Worm (Caenorhabditis elegans) whole organism, mixed stage, embryonic: ENCODE data around the gene eelo-1.
A peak's percentile ranks its signal among the peaks of the same experiment; 100 is the strongest.

Experiments
- M03D4.4 ChIP-seq: sonication (generic microtip); optimal IDR thresholded peaks from 2 replicates; lab custom pipeline; 2017; ENCODE audit warnings: mild to moderate bottlenecking, missing genetic modification characterization, missing compliant biosample characterization
- bed-3 ChIP-seq: fragments of 200-800 bp; sonication (Bioruptor generic); optimal IDR thresholded peaks from 3 replicates; lab custom pipeline; 2018; ENCODE audit warnings: mild to moderate bottlenecking, missing genetic modification characterization, moderate library complexity, missing compliant biosample characterization
- blmp-1 ChIP-seq: fragments of 150-350 bp; optimal IDR thresholded peaks from 2 replicates; lab custom pipeline; 2014; ENCODE audit warnings: missing biosample characterization, missing genetic modification characterization
- ceh-39 ChIP-seq: fragments of 150-350 bp; optimal IDR thresholded peaks from 2 replicates; lab custom pipeline; 2014; ENCODE audit warnings: missing biosample characterization, missing genetic modification characterization
- ceh-43 ChIP-seq: fragments of 200-800 bp; sonication (Bioruptor generic); optimal IDR thresholded peaks from 2 replicates; lab custom pipeline; 2018; ENCODE audit warnings: mild to moderate bottlenecking, missing genetic modification characterization, moderate library complexity, missing compliant biosample characterization
- ceh-83 ChIP-seq: fragments of 200-800 bp; sonication (Bioruptor generic); optimal IDR thresholded peaks from 2 replicates; lab custom pipeline; 2018; ENCODE audit warnings: mild to moderate bottlenecking, missing genetic modification characterization, missing compliant biosample characterization
- ces-1 ChIP-seq: fragments of 150-350 bp; optimal IDR thresholded peaks from 2 replicates; lab custom pipeline; 2014; ENCODE audit warnings: missing biosample characterization, missing genetic modification reagents, missing genetic modification characterization
- cnd-1 ChIP-seq: fragments of 200-800 bp; sonication (Bioruptor generic); optimal IDR thresholded peaks from 2 replicates; lab custom pipeline; 2018; ENCODE audit warnings: mild to moderate bottlenecking, missing genetic modification characterization, missing compliant biosample characterization
- drap-1 ChIP-seq: fragments of 200-800 bp; sonication (Bioruptor generic); optimal IDR thresholded peaks from 3 replicates; lab custom pipeline; 2018; ENCODE audit warnings: mild to moderate bottlenecking, missing genetic modification characterization, missing compliant biosample characterization
- elt-1 ChIP-seq: sonication (generic microtip); optimal IDR thresholded peaks from 2 replicates; lab custom pipeline; 2017; ENCODE audit warnings: missing genetic modification characterization, mild to moderate bottlenecking, missing compliant biosample characterization, antibody characterized with exemption, moderate library complexity, borderline replicate concordance; ENCODE audit not compliant: insufficient read depth
- elt-3 ChIP-seq: fragments of 150-350 bp; optimal IDR thresholded peaks from 2 replicates; lab custom pipeline; 2014; ENCODE audit warnings: missing biosample characterization, missing genetic modification characterization
- flh-1 ChIP-seq: fragments of 200-800 bp; sonication (Bioruptor generic); optimal IDR thresholded peaks from 2 replicates; lab custom pipeline; 2018; ENCODE audit warnings: mild to moderate bottlenecking, missing genetic modification characterization, moderate library complexity, missing compliant biosample characterization
- ham-2 ChIP-seq: fragments of 200-800 bp; sonication (Bioruptor generic); optimal IDR thresholded peaks from 2 replicates; lab custom pipeline; 2018; ENCODE audit warnings: mild to moderate bottlenecking, missing genetic modification characterization, missing compliant biosample characterization
- hlh-1 ChIP-seq: fragments of 150-350 bp; optimal IDR thresholded peaks from 2 replicates; lab custom pipeline; 2014; ENCODE audit warnings: missing biosample characterization, missing genetic modification reagents, missing genetic modification characterization
- lin-13 ChIP-seq: fragments of 150-350 bp; optimal IDR thresholded peaks from 2 replicates; lab custom pipeline; 2014; ENCODE audit warnings: missing biosample characterization, missing genetic modification characterization
- lin-32 ChIP-seq: fragments of 200-800 bp; sonication (Bioruptor generic); optimal IDR thresholded peaks from 2 replicates; lab custom pipeline; 2018; ENCODE audit warnings: mild to moderate bottlenecking, missing genetic modification characterization, missing compliant biosample characterization
- lsy-2 ChIP-seq: fragments of 150-350 bp; optimal IDR thresholded peaks from 2 replicates; lab custom pipeline; 2014; ENCODE audit warnings: missing biosample characterization, missing genetic modification characterization
- mab-5 ChIP-seq: fragments of 150-350 bp; optimal IDR thresholded peaks from 2 replicates; lab custom pipeline; 2014; ENCODE audit warnings: missing biosample characterization, missing genetic modification characterization
- mep-1 ChIP-seq: fragments of 150-350 bp; optimal IDR thresholded peaks from 2 replicates; lab custom pipeline; 2017; ENCODE audit warnings: missing biosample characterization, missing genetic modification reagents, missing genetic modification characterization, inconsistent platforms
- mls-2 ChIP-seq: sonication (generic microtip); optimal IDR thresholded peaks from 2 replicates; lab custom pipeline; 2016; ENCODE audit warnings: mild to moderate bottlenecking, missing genetic modification characterization, moderate library complexity, missing compliant biosample characterization
- nhr-12 ChIP-seq: fragments of 150-350 bp; optimal IDR thresholded peaks from 2 replicates; lab custom pipeline; 2014; ENCODE audit warnings: missing biosample characterization, missing genetic modification characterization
- nhr-2 ChIP-seq: fragments of 150-350 bp; optimal IDR thresholded peaks from 2 replicates; lab custom pipeline; 2014; ENCODE audit warnings: missing biosample characterization, missing genetic modification characterization
- nhr-237 ChIP-seq: fragments of 150-350 bp; optimal IDR thresholded peaks from 2 replicates; lab custom pipeline; 2014; ENCODE audit warnings: missing biosample characterization, missing genetic modification characterization
- nhr-28 ChIP-seq: fragments of 150-350 bp; optimal IDR thresholded peaks from 2 replicates; lab custom pipeline; 2014; ENCODE audit warnings: missing biosample characterization, missing genetic modification characterization
- nhr-76 ChIP-seq: sonication (generic microtip); optimal IDR thresholded peaks from 2 replicates; lab custom pipeline; 2017; ENCODE audit warnings: missing biosample characterization, missing genetic modification characterization
- pha-4 ChIP-seq: fragments of 150-350 bp; optimal IDR thresholded peaks from 2 replicates; lab custom pipeline; 2018; ENCODE audit warnings: missing biosample characterization, missing genetic modification reagents, missing genetic modification characterization
- sem-2 ChIP-seq: fragments of 200-800 bp; sonication (Bioruptor generic); optimal IDR thresholded peaks from 2 replicates; lab custom pipeline; 2018; ENCODE audit warnings: mild to moderate bottlenecking, missing genetic modification characterization, missing compliant biosample characterization
- snpc-4 ChIP-seq: fragments of 150-350 bp; optimal IDR thresholded peaks from 2 replicates; lab custom pipeline; 2014; ENCODE audit warnings: missing biosample characterization, missing genetic modification characterization
- sptf-1 ChIP-seq: sonication (generic microtip); optimal IDR thresholded peaks from 2 replicates; lab custom pipeline; 2017; ENCODE audit warnings: mild to moderate bottlenecking, missing genetic modification characterization, moderate library complexity, missing compliant biosample characterization
- tbx-8 ChIP-seq: fragments of 200-800 bp; sonication (Bioruptor generic); optimal IDR thresholded peaks from 2 replicates; lab custom pipeline; 2018; ENCODE audit warnings: mild to moderate bottlenecking, missing genetic modification characterization, moderate library complexity, missing compliant biosample characterization
- unc-120 ChIP-seq: sonication (generic microtip); optimal IDR thresholded peaks from 2 replicates; lab custom pipeline; 2017; ENCODE audit warnings: missing genetic modification characterization, missing compliant biosample characterization; ENCODE audit not compliant: poor library complexity, severe bottlenecking
- unc-39 ChIP-seq: fragments of 150-350 bp; optimal IDR thresholded peaks from 2 replicates; lab custom pipeline; 2014; ENCODE audit warnings: missing biosample characterization, missing genetic modification characterization
- unc-62 ChIP-seq: fragments of 150-350 bp; optimal IDR thresholded peaks from 2 replicates; lab custom pipeline; 2014; ENCODE audit warnings: missing biosample characterization, missing genetic modification reagents, missing genetic modification characterization
- zip-8 ChIP-seq: fragments of 150-350 bp; optimal IDR thresholded peaks from 2 replicates; lab custom pipeline; 2014; ENCODE audit warnings: missing biosample characterization, missing genetic modification characterization
- ztf-11 ChIP-seq: fragments of 150-350 bp; optimal IDR thresholded peaks from 2 replicates; lab custom pipeline; 2014; ENCODE audit warnings: missing biosample characterization, missing genetic modification characterization

eelo-1 gene

DNA sequence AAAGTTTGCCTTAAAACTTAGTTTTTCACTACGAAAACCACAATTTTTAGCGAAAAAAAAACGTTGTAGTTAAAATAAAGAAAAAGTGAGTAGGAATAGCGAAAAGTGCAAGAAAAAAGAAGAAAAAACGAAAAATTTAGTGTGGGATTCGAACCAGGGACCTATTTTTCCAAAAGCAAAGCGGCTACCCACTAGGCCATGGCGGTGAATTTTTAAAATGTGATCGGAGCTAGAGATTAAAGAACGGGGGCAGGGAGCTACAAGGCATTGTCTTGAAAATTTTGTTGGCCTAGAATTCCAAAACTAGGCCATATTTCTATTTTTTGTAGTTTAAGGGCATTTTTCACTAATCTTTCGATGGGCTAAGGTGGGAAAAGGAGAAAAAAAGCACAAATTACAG is 45.4 kb upstream of the eelo-1 start:
- TF ChIP-seq unc-120 (tag; lab: Kevin White, UChicago) (no peak), ceh-83 (GFP tag; lab: Kevin White, UChicago) (no peak), lin-13 (tag; lab: Kevin White, UChicago) (no peak), tbx-8 (GFP tag; lab: Kevin White, UChicago) (no peak), nhr-12 (no peak), pha-4 (tag; lab: Kevin White, UChicago) (no peak), nhr-237 (tag; lab: Kevin White, UChicago) (no peak), mep-1 (tag; lab: Kevin White, UChicago) (no peak), nhr-2 (no peak), mab-5 (tag; lab: Kevin White, UChicago) (no peak), bed-3 (GFP tag; lab: Kevin White, UChicago) (no peak), ztf-11 (tag; lab: Kevin White, UChicago) (no peak)

DNA sequence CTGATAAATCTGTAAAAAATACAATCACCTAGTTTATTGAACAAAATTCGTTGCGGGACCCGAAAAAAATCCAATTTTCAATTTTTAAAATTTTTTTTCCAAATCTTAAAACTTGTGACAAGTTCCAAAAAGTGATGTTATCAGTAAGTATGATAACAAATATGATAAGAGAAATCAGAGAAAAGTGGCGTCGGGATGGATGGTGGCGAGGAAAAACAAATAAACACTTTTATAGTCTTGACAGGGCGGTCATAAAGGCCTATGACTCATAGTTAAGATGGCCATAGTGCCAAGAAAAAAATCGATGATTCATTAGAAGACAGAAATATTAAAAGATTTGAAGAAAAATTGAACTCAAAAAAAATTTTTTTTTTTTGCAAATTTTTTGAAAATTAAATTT is 44.4 kb upstream of the eelo-1 start:
- no peak for TF ChIP-seq elt-3 (tag; lab: Kevin White, UChicago)
- no peak for TF ChIP-seq mls-2 (tag; lab: Kevin White, UChicago)
- TF ChIP-seq M03D4.4, result no peak
- TF ChIP-seq lin-13 (tag; lab: Kevin White, UChicago), result no peak
- no peak for TF ChIP-seq nhr-76
- no peak for TF ChIP-seq zip-8 (tag; lab: Kevin White, UChicago)
- no peak for TF ChIP-seq unc-39 (tag; lab: Kevin White, UChicago)
- no peak for TF ChIP-seq mab-5 (tag; lab: Kevin White, UChicago)
- no peak for TF ChIP-seq nhr-12
- no peak for TF ChIP-seq ham-2 (GFP tag; lab: Kevin White, UChicago)
- TF ChIP-seq nhr-2, result no peak
- TF ChIP-seq blmp-1 (tag; lab: Kevin White, UChicago), result no peak

DNA sequence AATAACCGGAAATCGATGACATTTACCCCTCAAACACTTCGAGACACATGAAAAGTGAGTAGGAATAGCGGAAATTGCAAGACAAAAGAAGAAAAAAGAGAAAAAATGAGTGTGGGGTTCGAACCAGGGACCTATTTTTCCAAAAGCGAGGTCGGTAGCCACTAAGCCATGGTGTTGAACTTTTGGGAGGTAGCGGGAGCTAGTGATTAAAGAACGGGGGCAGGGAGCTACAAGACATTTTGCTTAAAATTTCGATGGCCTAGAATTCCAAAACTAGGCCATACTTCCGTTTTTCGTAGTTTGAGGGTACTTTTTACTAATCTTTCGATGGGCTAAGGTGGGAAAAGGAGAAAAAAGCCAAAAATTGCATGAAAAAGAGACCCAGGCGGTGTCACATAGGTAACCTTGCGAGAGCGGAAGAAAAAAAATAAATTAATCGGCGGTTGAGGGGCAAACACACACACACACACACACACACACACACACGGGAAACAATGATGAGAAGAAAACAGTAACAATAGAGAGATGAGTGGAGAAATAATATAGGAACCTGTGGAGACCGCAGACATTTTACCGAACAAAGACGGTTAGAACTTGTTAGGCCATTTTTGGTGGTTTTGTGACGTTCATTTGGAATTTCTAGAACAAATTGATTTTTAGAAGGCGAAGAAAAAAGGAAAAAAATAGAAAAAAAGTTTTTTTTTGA is 43.3 kb upstream of the eelo-1 start:
- peak; percentile 55 for TF ChIP-seq cnd-1 (tag; lab: Kevin White, UChicago)
- no peak for TF ChIP-seq zip-8 (tag; lab: Kevin White, UChicago)
- peak; percentile 5 for TF ChIP-seq lin-13 (tag; lab: Kevin White, UChicago)
- peak; percentile 8 for TF ChIP-seq hlh-1 (tag; lab: Kevin White, UChicago)
- peak; percentile 64 for TF ChIP-seq ham-2 (GFP tag; lab: Kevin White, UChicago)
- no peak for TF ChIP-seq lsy-2 (tag; lab: Kevin White, UChicago)
- no peak for TF ChIP-seq pha-4 (tag; lab: Kevin White, UChicago)
- TF ChIP-seq ztf-11 (tag; lab: Kevin White, UChicago), result no peak
- no peak for TF ChIP-seq unc-62 (GFP tag; lab: Kevin White, UChicago)
- TF ChIP-seq unc-120 (tag; lab: Kevin White, UChicago), result peak; percentile 55
- peak; percentile 49 for TF ChIP-seq sem-2 (GFP tag; lab: Kevin White, UChicago)
- TF ChIP-seq nhr-237 (tag; lab: Kevin White, UChicago), result no peak
- TF ChIP-seq mls-2 (tag; lab: Kevin White, UChicago), result peak; percentile 84
- no peak for TF ChIP-seq snpc-4 (tag; lab: Kevin White, UChicago)
- peak; percentile 88 for TF ChIP-seq ceh-83 (GFP tag; lab: Kevin White, UChicago)
- TF ChIP-seq elt-3 (tag; lab: Kevin White, UChicago), result no peak
- TF ChIP-seq blmp-1 (tag; lab: Kevin White, UChicago), result no peak
- no peak for TF ChIP-seq ces-1
- TF ChIP-seq ceh-43 (GFP tag; lab: Kevin White, UChicago), result peak; percentile 73
- no peak for TF ChIP-seq unc-39 (tag; lab: Kevin White, UChicago)
- peak; percentile 67 for TF ChIP-seq tbx-8 (GFP tag; lab: Kevin White, UChicago)
- TF ChIP-seq elt-1 (tag; lab: Kevin White, UChicago), result no peak
- TF ChIP-seq M03D4.4, result peak; percentile 70
- TF ChIP-seq nhr-76, result no peak
- TF ChIP-seq ceh-39 (tag; lab: Kevin White, UChicago), result no peak
- peak; percentile 56 for TF ChIP-seq drap-1 (GFP tag; lab: Kevin White, UChicago)
- no peak for TF ChIP-seq nhr-28 (tag; lab: Kevin White, UChicago)
- TF ChIP-seq nhr-12, result no peak
- peak; percentile 75 for TF ChIP-seq lin-32 (GFP tag; lab: Kevin White, UChicago)
- peak; percentile 38 for TF ChIP-seq bed-3 (GFP tag; lab: Kevin White, UChicago)
- peak; percentile 36 for TF ChIP-seq flh-1 (GFP tag; lab: Kevin White, UChicago)
- TF ChIP-seq nhr-2, result peak; percentile 7
- TF ChIP-seq mep-1 (tag; lab: Kevin White, UChicago), result no peak
- no peak for TF ChIP-seq mab-5 (tag; lab: Kevin White, UChicago)
- peak; percentile 89 for TF ChIP-seq sptf-1 (tag; lab: Kevin White, UChicago)
